Fruit fly (Drosophila melanogaster) whole organism, adult: ENCODE measurements around the gene upd2.

ENCODE experiments used
- CG11617 ChIP-seq: fragments of 200-800 bp; sonication (Bioruptor generic); optimal IDR thresholded peaks from 2 replicates; lab custom pipeline; 2017; ENCODE audit warnings: mild to moderate bottlenecking, missing biosample characterization, missing genetic modification reagents, missing genetic modification characterization
- CG12768 ChIP-seq: fragments of 200-800 bp; sonication (Bioruptor generic); optimal IDR thresholded peaks from 2 replicates; lab custom pipeline; 2017; ENCODE audit warnings: missing biosample characterization, missing genetic modification characterization, mild to moderate bottlenecking, moderate library complexity, missing genetic modification reagents
- CG14711 ChIP-seq: fragments of 200-800 bp; sonication (Bioruptor generic); optimal IDR thresholded peaks from 2 replicates; lab custom pipeline; 2018; ENCODE audit warnings: missing biosample characterization, mild to moderate bottlenecking, missing genetic modification characterization, moderate library complexity
- CG1620 ChIP-seq: fragments of 200-800 bp; sonication (Bioruptor generic); optimal IDR thresholded peaks from 2 replicates; lab custom pipeline; 2016; ENCODE audit warnings: missing biosample characterization, missing genetic modification characterization
- CG33017 ChIP-seq: fragments of 200-800 bp; sonication (Bioruptor generic); optimal IDR thresholded peaks from 2 replicates; lab custom pipeline; 2018; ENCODE audit warnings: missing biosample characterization, mild to moderate bottlenecking, missing genetic modification characterization, moderate library complexity
- CG5204 ChIP-seq: fragments of 200-800 bp; sonication (Bioruptor generic); optimal IDR thresholded peaks from 2 replicates; lab custom pipeline; 2016; ENCODE audit warnings: missing biosample characterization, missing genetic modification characterization
- CG7045 ChIP-seq: fragments of 200-800 bp; sonication (Bioruptor generic); optimal IDR thresholded peaks from 2 replicates; lab custom pipeline; 2017; ENCODE audit warnings: missing biosample characterization, mild to moderate bottlenecking, missing genetic modification characterization
- CG7101 ChIP-seq: fragments of 200-800 bp; sonication (Bioruptor generic); optimal IDR thresholded peaks from 2 replicates; lab custom pipeline; 2018; ENCODE audit warnings: missing biosample characterization, mild to moderate bottlenecking, missing genetic modification characterization, moderate library complexity
- Clk ChIP-seq: fragments of 200-800 bp; sonication (Bioruptor generic); optimal IDR thresholded peaks from 2 replicates; lab custom pipeline; 2017; ENCODE audit warnings: missing biosample characterization, missing genetic modification characterization
- Crg-1 ChIP-seq: fragments of 200-800 bp; sonication (Bioruptor generic); optimal IDR thresholded peaks from 2 replicates; lab custom pipeline; 2016; ENCODE audit warnings: missing biosample characterization, missing genetic modification characterization
- Hr96 ChIP-seq: fragments of 200-800 bp; sonication (Bioruptor generic); optimal IDR thresholded peaks from 2 replicates; lab custom pipeline; 2016; ENCODE audit warnings: missing biosample characterization, missing genetic modification characterization
- Mnt ChIP-seq: fragments of 200-800 bp; sonication (Bioruptor generic); optimal IDR thresholded peaks from 2 replicates; lab custom pipeline; 2016; ENCODE audit warnings: missing biosample characterization, mild to moderate bottlenecking, missing genetic modification characterization
- bab1 ChIP-seq: fragments of 200-800 bp; sonication (Bioruptor generic); optimal IDR thresholded peaks from 3 replicates; lab custom pipeline; 2019; ENCODE audit warnings: missing biosample characterization, mild to moderate bottlenecking, missing genetic modification characterization, moderate library complexity
- cic ChIP-seq: fragments of 200-800 bp; sonication (Bioruptor generic); optimal IDR thresholded peaks from 2 replicates; lab custom pipeline; 2017; ENCODE audit warnings: missing biosample characterization, mild to moderate bottlenecking, missing genetic modification characterization, moderate library complexity
- cnc ChIP-seq, 2 experiments: fragments of >200 bp; optimal IDR thresholded peaks; 2 replicates each; lab custom pipeline; 2017
- kay ChIP-seq: fragments of 200-800 bp; sonication (Bioruptor generic); peaks from one replicate; lab custom pipeline; 2016; ENCODE audit warnings: missing biosample characterization, missing genetic modification characterization, borderline replicate concordance
- ovo ChIP-seq: fragments of 200-800 bp; sonication (Bioruptor generic); optimal IDR thresholded peaks from 2 replicates; lab custom pipeline; 2016; ENCODE audit warnings: missing biosample characterization, missing genetic modification characterization
- pad ChIP-seq: fragments of 200-800 bp; sonication (Bioruptor generic); optimal IDR thresholded peaks from 3 replicates; lab custom pipeline; 2017; ENCODE audit warnings: missing biosample characterization, missing genetic modification characterization, mild to moderate bottlenecking, moderate library complexity, missing genetic modification reagents
- tj ChIP-seq: fragments of 200-800 bp; sonication (Bioruptor generic); optimal IDR thresholded peaks from 3 replicates; lab custom pipeline; 2017; ENCODE audit warnings: missing biosample characterization, mild to moderate bottlenecking, missing genetic modification characterization, moderate library complexity
- toe ChIP-seq: fragments of 200-800 bp; sonication (Bioruptor generic); optimal IDR thresholded peaks from 2 replicates; lab custom pipeline; 2016; ENCODE audit warnings: missing biosample characterization, missing genetic modification characterization

The upd2 gene

dm6 chrX:18243184-18243375 lies at the start of gene upd2:
TSS of gene upd2 (minus strand) at chrX:18243284.
- TF ChIP-seq cic (no peak), CG33017 (tag; lab: Kevin White, UChicago) (no peak), Crg-1 (GFP tag; lab: Kevin White, UChicago) (no peak), toe (GFP tag; lab: Kevin White, UChicago) (no peak), CG5204 (GFP tag; lab: Kevin White, UChicago) (no peak), cnc (optimal IDR thresholded peaks at IDR 0.05; lab: Kevin White, UChicago) (no peak), CG1620 (no peak), Clk (GFP tag; lab: Kevin White, UChicago) (no peak)

DNA sequence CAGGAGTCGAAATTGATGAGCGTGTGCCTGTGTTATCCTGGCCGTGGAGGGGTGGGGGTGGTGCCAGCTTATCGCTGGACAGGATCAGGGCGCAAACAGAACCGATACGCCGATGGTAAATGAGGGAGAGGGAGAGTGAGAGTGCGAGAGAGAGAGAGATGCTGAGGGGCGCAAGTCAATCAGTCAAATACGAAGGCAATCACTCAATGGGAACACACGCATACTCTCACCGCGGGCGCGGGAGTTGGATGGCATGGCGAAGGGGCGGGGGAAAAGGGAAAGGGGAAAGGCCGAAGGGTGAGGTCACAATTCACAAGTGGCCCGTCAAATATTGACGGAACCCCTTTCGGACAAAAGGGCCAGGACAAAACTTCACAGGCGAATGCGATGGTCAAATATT lies 45.6 kb upstream of the upd2 start:
- TF ChIP-seq CG1620 (no peak), pad (no peak), Crg-1 (GFP tag; lab: Kevin White, UChicago) (no peak)

DNA sequence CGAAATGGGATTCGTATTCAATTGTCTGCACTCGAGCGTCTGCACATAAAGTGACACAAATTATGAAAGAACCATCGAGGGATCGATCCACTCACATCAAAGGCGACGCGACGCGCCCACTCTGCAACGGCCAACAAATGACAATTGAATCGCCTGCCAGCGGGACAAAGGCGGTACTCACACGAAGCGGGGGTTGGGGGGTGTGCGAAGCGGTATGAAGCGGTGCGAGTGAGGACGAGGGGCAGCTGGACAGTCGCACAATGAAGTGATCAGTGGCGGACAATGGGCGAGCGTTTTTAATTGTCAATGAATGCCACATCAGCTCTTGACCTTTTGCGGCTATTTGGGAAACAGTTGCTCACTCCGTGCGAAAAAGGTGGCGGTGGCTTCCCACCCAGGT lies 44.5 kb upstream of the upd2 start:
- TF ChIP-seq CG7101 (tag; lab: Kevin White, UChicago) (no peak), Clk (GFP tag; lab: Kevin White, UChicago) (no peak), CG5204 (GFP tag; lab: Kevin White, UChicago) (no peak), CG14711 (no peak), CG12768 (no peak), toe (GFP tag; lab: Kevin White, UChicago) (no peak), CG11617 (GFP tag; lab: Kevin White, UChicago) (no peak)

dm6 chrX:18285215-18285614 lies 42.1 kb upstream of the upd2 start:
- TF ChIP-seq CG11617 (GFP tag; lab: Kevin White, UChicago) (no peak), CG1620 (no peak), bab1 (no peak), Crg-1 (GFP tag; lab: Kevin White, UChicago) (no peak), Hr96 (GFP tag; lab: Kevin White, UChicago) (no peak), CG7101 (tag; lab: Kevin White, UChicago) (no peak), cnc (optimal IDR thresholded peaks at IDR 0.05; lab: Kevin White, UChicago) (no peak), CG5204 (GFP tag; lab: Kevin White, UChicago) (no peak), CG12768 (no peak), kay (GFP tag; lab: Kevin White, UChicago) (no peak), Mnt (no peak), Clk (GFP tag; lab: Kevin White, UChicago) (no peak), pad (no peak)

dm6 chrX:18282381-18282813 lies 39.3 kb upstream of the upd2 start:
- TF ChIP-seq Hr96 (GFP tag; lab: Kevin White, UChicago) (no peak), kay (GFP tag; lab: Kevin White, UChicago) (peak; percentile 96), CG12768 (no peak), tj (peak; percentile 69), ovo (GFP tag; lab: Kevin White, UChicago) (no peak), Crg-1 (GFP tag; lab: Kevin White, UChicago) (no peak), CG5204 (GFP tag; lab: Kevin White, UChicago) (no peak), pad (no peak), CG33017 (tag; lab: Kevin White, UChicago) (no peak), CG1620 (no peak), bab1 (no peak), cic (peak; percentile 86), cnc (optimal IDR thresholded peaks at IDR 0.05; lab: Kevin White, UChicago) (no peak), toe (GFP tag; lab: Kevin White, UChicago) (no peak), CG11617 (GFP tag; lab: Kevin White, UChicago) (no peak), Clk (GFP tag; lab: Kevin White, UChicago) (no peak)

DNA sequence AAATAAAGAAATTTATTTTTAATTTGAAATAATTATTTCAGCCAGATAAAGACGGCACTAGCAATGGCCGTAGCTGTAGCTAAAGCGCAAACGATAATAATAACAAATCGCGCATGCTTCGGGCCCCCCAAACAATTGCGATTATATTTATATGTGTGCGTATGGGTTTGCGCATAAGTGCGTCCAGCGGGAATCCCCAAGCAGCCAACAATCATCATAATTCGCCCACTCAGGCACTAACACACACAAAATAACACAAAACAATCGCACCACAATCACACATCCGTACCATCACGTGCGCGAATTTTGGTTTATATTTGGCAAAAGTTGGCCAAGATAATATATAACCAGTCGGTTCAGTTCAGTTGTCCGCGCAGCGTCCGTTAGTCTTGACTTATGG lies 35.6 kb upstream of the upd2 start:
- TF ChIP-seq Mnt (no peak), CG7045 (GFP tag; lab: Kevin White, UChicago) (no peak), CG5204 (GFP tag; lab: Kevin White, UChicago) (no peak), tj (no peak)

- TF ChIP-seq Clk (GFP tag; lab: Kevin White, UChicago) (no peak), cnc (optimal IDR thresholded peaks at IDR 0.05; lab: Kevin White, UChicago) (no peak), CG12768 (no peak)
Measured at dm6 chrX:18276485-18277321, 33.6 kb upstream of the upd2 start, which contains the start of gene upd3. TSS of gene upd3 (plus strand) at chrX:18277233.

DNA sequence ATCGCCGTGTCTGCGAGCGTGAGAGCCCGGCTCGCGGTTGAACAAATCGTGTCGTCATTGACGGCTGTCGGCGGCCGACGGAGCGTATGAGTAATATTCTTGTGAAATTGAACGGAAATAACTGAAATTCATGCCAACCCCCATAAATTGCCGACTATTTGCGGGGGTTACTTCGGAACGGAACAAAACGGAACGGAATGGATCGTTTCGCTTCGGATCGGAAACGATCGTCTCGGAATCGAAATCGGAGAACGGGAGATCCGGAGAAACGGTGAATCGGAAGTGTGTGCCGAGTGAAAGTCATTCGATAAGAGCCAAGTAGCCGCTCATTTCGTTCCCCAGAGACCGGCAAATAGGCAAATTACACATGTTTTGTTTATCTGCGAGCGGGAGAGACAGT lies 32.8 kb upstream of the upd2 start:
- no peak for TF ChIP-seq CG33017 (tag; lab: Kevin White, UChicago)
- TF ChIP-seq CG14711, result no peak
- no peak for TF ChIP-seq ovo (GFP tag; lab: Kevin White, UChicago)
- TF ChIP-seq kay (GFP tag; lab: Kevin White, UChicago), result peak; percentile 36
- TF ChIP-seq CG5204 (GFP tag; lab: Kevin White, UChicago), result no peak
